Fruit fly (Drosophila melanogaster) whole organism, embryonic: ENCODE measurements around the gene Or85b.
A peak's percentile ranks its signal among the peaks of the same experiment; 100 is the strongest.

Source experiments
- Blimp-1 ChIP-seq: fragments of 200-800 bp; sonication (Bioruptor generic); optimal IDR thresholded peaks from 3 replicates; lab custom pipeline; 2018; ENCODE audit warnings: missing biosample characterization, missing genetic modification characterization, mild to moderate bottlenecking, moderate library complexity, missing genetic modification reagents
- CG12391 ChIP-seq: fragments of 200-800 bp; sonication (Bioruptor generic); optimal IDR thresholded peaks from 3 replicates; lab custom pipeline; 2018; ENCODE audit warnings: missing biosample characterization, mild to moderate bottlenecking, missing genetic modification characterization, moderate library complexity
- CG14441 ChIP-seq: fragments of 200-800 bp; sonication (Bioruptor generic); IDR thresholded peaks from 2 replicates; pipeline ENCODE4 v1.3.6; 2022; ENCODE audit warnings: missing biosample characterization, missing genetic modification characterization
- CG1603 ChIP-seq: fragments of 200-800 bp; sonication (Bioruptor generic); optimal IDR thresholded peaks from 2 replicates; lab custom pipeline; 2019; ENCODE audit warnings: missing biosample characterization, mild to moderate bottlenecking, missing genetic modification characterization, moderate library complexity
- CG16813 ChIP-seq: fragments of 200-800 bp; sonication (Bioruptor generic); IDR thresholded peaks from 3 replicates; pipeline ENCODE4 v1.3.6; 2022; ENCODE audit warnings: missing biosample characterization, missing genetic modification characterization; ENCODE audit not compliant: partially characterized antibody
- CG17359 ChIP-seq: fragments of 200-800 bp; sonication (Bioruptor generic); optimal IDR thresholded peaks from 3 replicates; lab custom pipeline; 2018; ENCODE audit warnings: missing biosample characterization, mild to moderate bottlenecking, missing genetic modification characterization, moderate library complexity
- CG17829 ChIP-seq: fragments of 200-800 bp; optimal IDR thresholded peaks from 2 replicates; lab custom pipeline; 2019; ENCODE audit warnings: missing biosample characterization, mild to moderate bottlenecking, missing genetic modification characterization, moderate library complexity
- CG18476 ChIP-seq: fragments of 200-800 bp; sonication (Bioruptor generic); optimal IDR thresholded peaks from 2 replicates; lab custom pipeline; 2016; ENCODE audit warnings: missing biosample characterization, mild to moderate bottlenecking, missing genetic modification characterization
- CG18619 ChIP-seq: fragments of 200-800 bp; sonication (Bioruptor generic); optimal IDR thresholded peaks from 3 replicates; lab custom pipeline; 2017; ENCODE audit warnings: missing biosample characterization, mild to moderate bottlenecking, missing genetic modification characterization
- CG2678 ChIP-seq: fragments of 200-800 bp; sonication (Bioruptor generic); optimal IDR thresholded peaks from 3 replicates; lab custom pipeline; 2019; ENCODE audit warnings: missing biosample characterization, mild to moderate bottlenecking, missing genetic modification characterization, moderate library complexity
- CG2712 ChIP-seq: fragments of 200-800 bp; optimal IDR thresholded peaks from 3 replicates; lab custom pipeline; 2019; ENCODE audit warnings: missing biosample characterization, mild to moderate bottlenecking, missing genetic modification characterization, moderate library complexity
- CG30403 ChIP-seq: fragments of 200-800 bp; sonication (Bioruptor generic); optimal IDR thresholded peaks from 3 replicates; lab custom pipeline; 2016; ENCODE audit warnings: missing biosample characterization, missing genetic modification characterization
- CG4707 ChIP-seq: fragments of 200-800 bp; sonication (Bioruptor generic); optimal IDR thresholded peaks from 2 replicates; lab custom pipeline; 2018; ENCODE audit warnings: missing biosample characterization, mild to moderate bottlenecking, missing genetic modification characterization, moderate library complexity
- CG7556 ChIP-seq: fragments of 200-800 bp; sonication (Bioruptor generic); optimal IDR thresholded peaks from 2 replicates; lab custom pipeline; 2017; ENCODE audit warnings: missing biosample characterization, mild to moderate bottlenecking, missing genetic modification characterization
- CG7839 ChIP-seq: fragments of 200-800 bp; sonication (Bioruptor generic); optimal IDR thresholded peaks from 3 replicates; lab custom pipeline; 2018; ENCODE audit warnings: missing biosample characterization, mild to moderate bottlenecking, missing genetic modification characterization, moderate library complexity
- CG7963 ChIP-seq: fragments of 200-800 bp; sonication (Bioruptor generic); IDR thresholded peaks from 3 replicates; pipeline ENCODE4 v1.3.6; 2022; ENCODE audit warnings: missing biosample characterization, missing genetic modification characterization; ENCODE audit not compliant: partially characterized antibody
- CG8359 ChIP-seq: fragments of 200-800 bp; sonication (Bioruptor generic); optimal IDR thresholded peaks from 2 replicates; lab custom pipeline; 2017; ENCODE audit warnings: missing biosample characterization, mild to moderate bottlenecking, missing genetic modification characterization, borderline replicate concordance
- CG8924 ChIP-seq: fragments of 200-800 bp; optimal IDR thresholded peaks from 3 replicates; lab custom pipeline; 2019; ENCODE audit warnings: missing biosample characterization, mild to moderate bottlenecking, missing genetic modification characterization, moderate library complexity
- Dek ChIP-seq: fragments of 200-800 bp; sonication (Bioruptor generic); optimal IDR thresholded peaks from 3 replicates; lab custom pipeline; 2019; ENCODE audit warnings: missing biosample characterization, mild to moderate bottlenecking, missing genetic modification characterization, moderate library complexity
- Drgx ChIP-seq: fragments of 200-800 bp; sonication (Bioruptor generic); IDR thresholded peaks from 2 replicates; pipeline ENCODE4 v1.3.6; 2022; ENCODE audit warnings: missing biosample characterization, missing genetic modification characterization
- E2f1 ChIP-seq: fragments of 200-800 bp; sonication (Bioruptor generic); IDR thresholded peaks from 2 replicates; pipeline ENCODE4 v1.3.6; 2022; ENCODE audit warnings: missing biosample characterization, missing genetic modification characterization
- Ets65A ChIP-seq: fragments of 200-800 bp; sonication (Bioruptor generic); peaks from one replicate; lab custom pipeline; 2016; ENCODE audit warnings: missing biosample characterization, missing genetic modification characterization
- Hr51 ChIP-seq, 2 experiments: fragments of 200-800 bp; sonication (Bioruptor generic); optimal IDR thresholded peaks; 2 replicates in 1 of 2; 3 replicates in 1 of 2; lab custom pipeline; 2016 to 2018; ENCODE audit warnings: missing biosample characterization in 2 of 2, missing genetic modification characterization in 2 of 2, mild to moderate bottlenecking in 1 of 2, moderate library complexity in 1 of 2
- Kr ChIP-seq: fragments of 200-800 bp; sonication (Bioruptor generic); optimal IDR thresholded peaks from 2 replicates; lab custom pipeline; 2017; ENCODE audit warnings: missing biosample characterization, mild to moderate bottlenecking, missing genetic modification characterization
- Oaz ChIP-seq: fragments of 200-800 bp; sonication (Bioruptor generic); IDR thresholded peaks from 2 replicates; pipeline ENCODE4 v1.3.6; 2022; ENCODE audit warnings: missing biosample characterization, missing genetic modification characterization
- Oli ChIP-seq: fragments of 200-800 bp; sonication (Bioruptor generic); optimal IDR thresholded peaks from 2 replicates; lab custom pipeline; 2018; ENCODE audit warnings: missing biosample characterization, mild to moderate bottlenecking, missing genetic modification characterization, moderate library complexity
- Ptx1 ChIP-seq: fragments of 200-800 bp; sonication (Bioruptor generic); IDR thresholded peaks from 2 replicates; pipeline ENCODE4 v1.3.6; 2022; ENCODE audit warnings: missing biosample characterization, missing genetic modification characterization
- Sox100B ChIP-seq: fragments of 200-800 bp; sonication (Bioruptor generic); optimal IDR thresholded peaks from 3 replicates; lab custom pipeline; 2018; ENCODE audit warnings: missing biosample characterization, mild to moderate bottlenecking, missing genetic modification characterization
- Ssrp ChIP-seq: fragments of 200-800 bp; sonication (Bioruptor generic); optimal IDR thresholded peaks from 2 replicates; lab custom pipeline; 2018; ENCODE audit warnings: missing biosample characterization, mild to moderate bottlenecking, missing genetic modification characterization, moderate library complexity
- Xbp1 ChIP-seq: fragments of 200-800 bp; sonication (Bioruptor generic); optimal IDR thresholded peaks from 3 replicates; lab custom pipeline; 2016; ENCODE audit warnings: missing biosample characterization, mild to moderate bottlenecking, missing genetic modification characterization
- Xrp1 ChIP-seq: fragments of 200-800 bp; sonication (Bioruptor generic); IDR thresholded peaks from 2 replicates; pipeline ENCODE4 v1.3.6; 2022; ENCODE audit warnings: missing biosample characterization, missing genetic modification characterization
- dmrt99B ChIP-seq: fragments of 200-800 bp; sonication (Bioruptor generic); optimal IDR thresholded peaks from 2 replicates; lab custom pipeline; 2018; ENCODE audit warnings: missing biosample characterization, mild to moderate bottlenecking, missing genetic modification characterization, moderate library complexity
- ems ChIP-seq: fragments of 200-800 bp; sonication (Bioruptor generic); optimal IDR thresholded peaks from 3 replicates; lab custom pipeline; 2016; ENCODE audit warnings: missing biosample characterization, missing genetic modification characterization
- esg ChIP-seq: fragments of 200-800 bp; sonication (Bioruptor generic); conservative IDR thresholded peaks from 2 replicates; pipeline ENCODE4 v1.3.6; 2022; ENCODE audit warnings: missing biosample characterization, missing genetic modification characterization
- fd3F ChIP-seq: fragments of 200-800 bp; sonication (Bioruptor generic); optimal IDR thresholded peaks from 2 replicates; lab custom pipeline; 2018; ENCODE audit warnings: missing biosample characterization, mild to moderate bottlenecking, missing genetic modification characterization, moderate library complexity
- gce ChIP-seq: fragments of 200-800 bp; sonication (Bioruptor generic); IDR thresholded peaks from 3 replicates; pipeline ENCODE4 v1.3.6; 2022; ENCODE audit warnings: missing biosample characterization, missing genetic modification characterization
- gem ChIP-seq: fragments of 200-800 bp; sonication (Bioruptor generic); optimal IDR thresholded peaks from 2 replicates; lab custom pipeline; 2019; ENCODE audit warnings: missing biosample characterization, mild to moderate bottlenecking, missing genetic modification characterization, moderate library complexity
- grau ChIP-seq: fragments of 200-800 bp; optimal IDR thresholded peaks from 3 replicates; lab custom pipeline; 2019; ENCODE audit warnings: missing biosample characterization, mild to moderate bottlenecking, missing genetic modification characterization, moderate library complexity
- her ChIP-seq: fragments of 200-800 bp; sonication (Bioruptor generic); optimal IDR thresholded peaks from 2 replicates; lab custom pipeline; 2016; ENCODE audit warnings: missing biosample characterization, missing genetic modification characterization
- knrl ChIP-seq: fragments of 200-800 bp; sonication (Bioruptor generic); IDR thresholded peaks from 3 replicates; pipeline ENCODE4 v1.3.6; 2022; ENCODE audit warnings: missing biosample characterization, missing genetic modification characterization; ENCODE audit not compliant: partially characterized antibody
- lab ChIP-seq: fragments of 200-800 bp; sonication (Bioruptor generic); optimal IDR thresholded peaks from 3 replicates; lab custom pipeline; 2017; ENCODE audit warnings: missing biosample characterization, missing genetic modification characterization, mild to moderate bottlenecking, moderate library complexity, missing genetic modification reagents
- onecut ChIP-seq: fragments of 200-800 bp; sonication (Bioruptor generic); IDR thresholded peaks from 2 replicates; pipeline ENCODE4 v1.3.6; 2022; ENCODE audit warnings: missing biosample characterization, missing genetic modification characterization
- pan ChIP-seq, 4 experiments: fragments of >200 bp in 3 of 4; fragments of 200-800 bp in 1 of 4; sonication (Bioruptor generic) in 1 of 4; optimal IDR thresholded peaks in 3 of 4; IDR thresholded peaks in 1 of 4; 2 replicates each; pipeline versions ENCODE4 v1.3.6 to Lab custom; 2017 to 2022; ENCODE audit warnings: missing biosample characterization in 2 of 4, missing genetic modification characterization in 2 of 4, mixed read lengths in 1 of 4
- row ChIP-seq: fragments of 200-800 bp; sonication (Bioruptor generic); IDR thresholded peaks from 3 replicates; pipeline ENCODE4 v1.3.6; 2022; ENCODE audit warnings: missing biosample characterization, missing genetic modification characterization
- sc ChIP-seq, 3 experiments: fragments of >200 bp in 2 of 3; fragments of 200-800 bp in 1 of 3; sonication (Bioruptor generic) in 1 of 3; optimal IDR thresholded peaks; 2 replicates in 2 of 3; 3 replicates in 1 of 3; lab custom pipeline; 2017; ENCODE audit warnings: mild to moderate bottlenecking in 1 of 3, missing biosample characterization in 1 of 3, missing genetic modification characterization in 1 of 3, missing genetic modification reagents in 1 of 3
- sna ChIP-seq: fragments of 200-800 bp; sonication (Bioruptor generic); IDR thresholded peaks from 2 replicates; pipeline ENCODE4 v1.3.6; 2022; ENCODE audit warnings: missing biosample characterization, missing genetic modification characterization; ENCODE audit not compliant: partially characterized antibody
- stc ChIP-seq: fragments of 200-800 bp; sonication (Bioruptor generic); IDR thresholded peaks from 2 replicates; pipeline ENCODE4 v1.3.6; 2022; ENCODE audit warnings: missing biosample characterization, missing genetic modification characterization
- unpg ChIP-seq: fragments of 200-800 bp; sonication (Bioruptor generic); optimal IDR thresholded peaks from 3 replicates; lab custom pipeline; 2018; ENCODE audit warnings: missing biosample characterization, mild to moderate bottlenecking, missing genetic modification characterization, moderate library complexity

Or85b gene

DNA sequence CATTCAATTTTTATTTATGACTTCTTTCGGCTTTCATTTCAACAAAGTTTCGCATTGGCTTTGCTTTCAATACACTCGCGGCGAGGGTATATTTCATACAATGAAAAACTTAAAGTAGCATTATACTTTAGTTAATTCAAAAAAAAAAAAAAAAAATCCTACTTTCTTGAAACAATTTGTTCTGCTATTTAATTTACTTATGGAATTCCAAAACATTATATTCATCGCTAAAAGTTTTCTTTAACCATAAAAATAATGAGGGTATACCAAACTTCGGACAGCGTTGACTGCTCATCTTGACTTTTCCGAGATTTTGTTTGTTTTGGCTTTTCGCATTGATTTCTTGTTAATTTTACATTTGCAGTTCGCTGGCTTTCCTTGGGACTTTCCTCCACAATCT lies 40.6 kb downstream of the Or85b start (continued):
- TF ChIP-seq sna (GFP tag; lab: Robert Waterston, UW) (no peak), Ptx1 (GFP tag; lab: Robert Waterston, UW) (peak; percentile 49), fd3F (GFP tag; lab: Kevin White, UChicago) (peak; percentile 12), onecut (peak; percentile 15; the same call in 1 of the 2 replicates), Oaz (no peak), CG2678 (tag; lab: Kevin White, UChicago) (peak; percentile 51), CG7839 (tag; lab: Kevin White, UChicago) (peak; percentile 45), CG7963 (no peak), knrl (no peak), stc (GFP tag; lab: Robert Waterston, UW) (peak; percentile 44; the same call in 1 of the 2 replicates), Blimp-1 (GFP tag; lab: Kevin White, UChicago) (peak; percentile 29), Drgx (GFP tag; lab: Robert Waterston, UW) (peak; percentile 77), CG7556 (GFP tag; lab: Kevin White, UChicago) (peak; percentile 12), CG30403 (GFP tag; lab: Kevin White, UChicago) (peak; percentile 30), dmrt99B (tag; lab: Kevin White, UChicago) (peak; percentile 52), sc (optimal IDR thresholded peaks at IDR 0.05; lab: Kevin White, UChicago) (no peak), sc (GFP tag; optimal IDR thresholded peaks at IDR 0.05; lab: Kevin White, UChicago) (no peak), unpg (GFP tag; lab: Kevin White, UChicago) (peak; percentile 37), CG18476 (no peak), CG2712 (tag; lab: Kevin White, UChicago) (peak; percentile 24), CG12391 (tag; lab: Kevin White, UChicago) (peak; percentile 39), Dek (tag; lab: Kevin White, UChicago) (no peak), CG17359 (peak; percentile 43), CG8359 (no peak), E2f1 (GFP tag; lab: Robert Waterston, UW) (0 out of 2 replicates have a peak, but pooled peaks have one; percentile 12), Xbp1 (GFP tag; lab: Kevin White, UChicago) (peak; percentile 16), grau (peak; percentile 46), CG16813 (GFP tag; lab: Robert Waterston, UW) (no peak), Oli (tag; lab: Kevin White, UChicago) (peak; percentile 54), CG8924 (tag; lab: Kevin White, UChicago) (peak; percentile 16), CG18619 (no peak), CG17829 (no peak), Sox100B (GFP tag; lab: Kevin White, UChicago) (peak; percentile 32), CG1603 (tag; lab: Kevin White, UChicago) (no peak), CG14441 (GFP tag; lab: Robert Waterston, UW) (peak; percentile 29; the same call in 1 of the 2 replicates), Xrp1 (GFP tag; lab: Robert Waterston, UW) (peak; percentile 27; the same call in 1 of the 2 replicates), CG4707 (no peak), gem (tag; lab: Kevin White, UChicago) (peak; percentile 60), Kr (GFP tag; lab: Kevin White, UChicago) (no peak), pan (optimal IDR thresholded peaks at IDR 0.05; lab: Kevin White, UChicago) (no peak), pan (GFP tag; optimal IDR thresholded peaks at IDR 0.05 in 1 of 2, IDR thresholded peaks at IDR 0.05 in 1 of 2) (peak in 1 of 2 experiments; percentile 45), Hr51 (GFP tag; optimal IDR thresholded peaks at IDR 0.05; lab: Kevin White, UChicago) (peak in 1 of 2 experiments; percentile 56), Ets65A (GFP tag; lab: Kevin White, UChicago) (peak; percentile 3), lab (GFP tag; lab: Kevin White, UChicago) (no peak), gce (GFP tag; lab: Robert Waterston, UW) (no peak), her (no peak), Ssrp (tag; lab: Kevin White, UChicago) (peak; percentile 25), ems (no peak), row (GFP tag; lab: Robert Waterston, UW) (peak; percentile 41), esg (GFP tag; lab: Robert Waterston, UW) (peak; percentile 20; the same call in 1 of the 2 replicates)
